Worm (Caenorhabditis elegans): ENCODE results near the gene sri-9.

The sri-9 gene

ce11 chrV:17042263-17042662, 41.0 kb downstream of the sri-9 start, which contains the start of gene hpo-33:
hpo-33 (plus strand) TSS chrV:17042563.
- TF ChIP-seq lsy-2 (tag; optimal IDR thresholded peaks at IDR 0.05): no peak
- no peak for TF ChIP-seq sem-4 (tag; optimal IDR thresholded peaks at IDR 0.05)
- no peak for TF ChIP-seq zag-1 (tag; optimal IDR thresholded peaks at IDR 0.05)
- no peak for TF ChIP-seq nhr-21 (tag; optimal IDR thresholded peaks at IDR 0.05)
- no peak for TF ChIP-seq nhr-12 (tag; optimal IDR thresholded peaks at IDR 0.05)
- no peak for TF ChIP-seq skn-1 (tag; optimal IDR thresholded peaks at IDR 0.05)
- no peak for TF ChIP-seq nhr-6 (tag; optimal IDR thresholded peaks at IDR 0.05)
- TF ChIP-seq dmd-4 (tag; optimal IDR thresholded peaks at IDR 0.05): no peak
- no peak for TF ChIP-seq nhr-11 (tag; optimal IDR thresholded peaks at IDR 0.05)
- TF ChIP-seq blmp-1 (tag; optimal IDR thresholded peaks at IDR 0.05; ENCODE audit: insufficient read depth): no peak
- TF ChIP-seq sma-9 (GFP tag; optimal IDR thresholded peaks at IDR 0.05): no peak
- TF ChIP-seq sma-9 (tag; optimal IDR thresholded peaks at IDR 0.05): no peak
- no peak for TF ChIP-seq C34F6.9 (tag; optimal IDR thresholded peaks at IDR 0.05)

ce11 chrV:17044500-17044899, 43.2 kb downstream of the sri-9 start, which contains the start of gene F28B1.2:
F28B1.2 (plus strand) TSS chrV:17044800.
- TF ChIP-seq ztf-4 (tag; optimal IDR thresholded peaks at IDR 0.05): no peak
- no peak for TF ChIP-seq ztf-1 (GFP tag; conservative IDR thresholded peaks at IDR 0.05)
- no peak for TF ChIP-seq mab-5 (tag; optimal IDR thresholded peaks at IDR 0.05)
- TF ChIP-seq peb-1 (tag; optimal IDR thresholded peaks at IDR 0.05): no peak
- no peak for TF ChIP-seq fos-1 (tag; optimal IDR thresholded peaks at IDR 0.05)
- no peak for TF ChIP-seq crh-2 (tag; optimal IDR thresholded peaks at IDR 0.05)
- no peak for TF ChIP-seq unc-39 (tag; optimal IDR thresholded peaks at IDR 0.05)
- TF ChIP-seq Y55F3AM.14 (GFP tag; optimal IDR thresholded peaks at IDR 0.05): no peak
- no peak for TF ChIP-seq nhr-21 (tag; optimal IDR thresholded peaks at IDR 0.05)
- TF ChIP-seq lin-11 (tag; optimal IDR thresholded peaks at IDR 0.05): no peak
- TF ChIP-seq egl-27 (tag; optimal IDR thresholded peaks at IDR 0.05): no peak
- TF ChIP-seq ceh-82 (tag; optimal IDR thresholded peaks at IDR 0.05): no peak
- TF ChIP-seq sma-3 (GFP tag; optimal IDR thresholded peaks at IDR 0.05): no peak
- no peak for TF ChIP-seq skn-1 (tag; optimal IDR thresholded peaks at IDR 0.05)
- TF ChIP-seq nhr-129 (tag; optimal IDR thresholded peaks at IDR 0.05): no peak
- no peak for TF ChIP-seq gmeb-1 (tag; optimal IDR thresholded peaks at IDR 0.05)
- no peak for TF ChIP-seq aly-2 (tag; optimal IDR thresholded peaks at IDR 0.05)
